Worm (Caenorhabditis elegans): Measurements from ENCODE around the gene F41G3.21.

ce11 chrII:6791891-6792290, 39.1 kb upstream of the F41G3.21 start, which contains the start of gene T13C2.2:
- no peak for TF ChIP-seq unc-86 (tag; optimal IDR thresholded peaks at IDR 0.05)
- no peak for TF ChIP-seq dpl-1 (GFP tag; optimal IDR thresholded peaks at IDR 0.05)

All from whole organism, L1 larva.